Worm (Caenorhabditis elegans) whole organism, L4 larva: ENCODE results near the gene ZK105.13.

Experiments
- D1046.2 ChIP-seq: fragments of 200-800 bp; sonication (Bioruptor generic); IDR thresholded peaks from 2 replicates; pipeline ENCODE4 v1.3.6; 2022; ENCODE audit warnings: missing genetic modification characterization, missing compliant biosample characterization
- T20F7.1 ChIP-seq: fragments of 200-800 bp; sonication (Bioruptor generic); optimal IDR thresholded peaks from 2 replicates; lab custom pipeline; 2018; ENCODE audit warnings: mild to moderate bottlenecking, missing genetic modification characterization, missing compliant biosample characterization
- ama-1 ChIP-seq: fragments of 150-350 bp; optimal IDR thresholded peaks from 2 replicates; lab custom pipeline; 2014; ENCODE audit warnings: inconsistent platforms, mixed read lengths
- ces-1 ChIP-seq: fragments of 150-350 bp; sonication (generic microtip); optimal IDR thresholded peaks from 4 replicates; lab custom pipeline; 2014; ENCODE audit warnings: missing biosample characterization, missing genetic modification reagents, missing genetic modification characterization
- ctbp-1 ChIP-seq: fragments of 200-800 bp; sonication (Bioruptor generic); IDR thresholded peaks from 2 replicates; pipeline ENCODE4 v1.3.6; 2022; ENCODE audit warnings: missing genetic modification reagents, missing genetic modification characterization, missing compliant biosample characterization
- dpl-1 ChIP-seq: fragments of 150-350 bp; optimal IDR thresholded peaks from 2 replicates; lab custom pipeline; 2014; ENCODE audit warnings: missing biosample characterization, missing genetic modification reagents, missing genetic modification characterization
- egl-43 ChIP-seq: fragments of 200-800 bp; sonication (Bioruptor generic); IDR thresholded peaks from 2 replicates; pipeline ENCODE4 v1.3.6; 2022; ENCODE audit warnings: missing genetic modification reagents, missing genetic modification characterization, missing compliant biosample characterization
- fkh-10 ChIP-seq: fragments of 150-350 bp; optimal IDR thresholded peaks from 2 replicates; lab custom pipeline; 2014; ENCODE audit warnings: missing biosample characterization, missing genetic modification reagents, missing genetic modification characterization
- hlh-11 ChIP-seq: fragments of 200-800 bp; sonication (Bioruptor generic); optimal IDR thresholded peaks from 2 replicates; lab custom pipeline; 2018; ENCODE audit warnings: mild to moderate bottlenecking, missing genetic modification characterization, missing compliant biosample characterization
- nhr-25 ChIP-seq: sonication (generic microtip); optimal IDR thresholded peaks from 2 replicates; lab custom pipeline; 2017; ENCODE audit warnings: missing genetic modification characterization, mild to moderate bottlenecking, missing compliant biosample characterization, antibody characterized with exemption, moderate library complexity, borderline replicate concordance; ENCODE audit not compliant: insufficient read depth
- nhr-28 ChIP-seq: fragments of 150-350 bp; optimal IDR thresholded peaks from 2 replicates; lab custom pipeline; 2014; ENCODE audit warnings: missing biosample characterization, missing genetic modification characterization
- nhr-6 ChIP-seq: fragments of 150-350 bp; optimal IDR thresholded peaks from 2 replicates; lab custom pipeline; 2014; ENCODE audit warnings: missing biosample characterization, missing genetic modification characterization
- skn-1 ChIP-seq: fragments of 150-350 bp; optimal IDR thresholded peaks from 2 replicates; lab custom pipeline; 2014; ENCODE audit warnings: missing biosample characterization, missing genetic modification characterization

ce11 chrV:7686189-7686588 is 26.8 kb downstream of the ZK105.13 start, which contains the start of the genes nhr-94 and nhr-152:
- peak; percentile 46 for TF ChIP-seq nhr-28 (tag; lab: Kevin White, UChicago)
- no peak for TF ChIP-seq T20F7.1 (GFP tag; lab: Kevin White, UChicago)
- no peak for TF ChIP-seq fkh-10
- no peak for TF ChIP-seq ama-1
- TF ChIP-seq nhr-6 (tag; lab: Kevin White, UChicago): no peak
- no peak for TF ChIP-seq ctbp-1 (GFP tag; lab: Robert Waterston, UW)
- no peak for TF ChIP-seq D1046.2 (GFP tag; lab: Robert Waterston, UW)
- no peak for TF ChIP-seq skn-1 (tag; lab: Kevin White, UChicago)
- no peak for TF ChIP-seq hlh-11 (tag; lab: Kevin White, UChicago)
- no peak for TF ChIP-seq dpl-1
- TF ChIP-seq nhr-25 (tag; lab: Kevin White, UChicago): peak; percentile 0
- no peak for TF ChIP-seq ces-1 (GFP tag; lab: Kevin White, UChicago)
- TF ChIP-seq egl-43 (GFP tag; lab: Robert Waterston, UW): no peak
